Fruit fly (Drosophila melanogaster) whole organism, embryonic: Measurements from ENCODE around the gene dbe.

ENCODE experiments used
- Awh ChIP-seq: fragments of 200-800 bp; sonication (Bioruptor generic); IDR thresholded peaks from 2 replicates; pipeline ENCODE4, ENCODE4 v1.3.6; 2022; ENCODE audit warnings: missing biosample characterization, missing genetic modification characterization
- C15 ChIP-seq: fragments of 200-800 bp; sonication (Bioruptor generic); IDR thresholded peaks from 3 replicates; pipeline ENCODE4 v1.3.6; 2022; ENCODE audit warnings: missing biosample characterization, missing genetic modification characterization
- CG10209 ChIP-seq: fragments of 200-800 bp; sonication (Bioruptor generic); optimal IDR thresholded peaks from 3 replicates; lab custom pipeline; 2017; ENCODE audit warnings: missing biosample characterization, mild to moderate bottlenecking, missing genetic modification characterization, missing genetic modification reagents
- CG10979 ChIP-seq: fragments of 200-800 bp; sonication (Bioruptor generic); optimal IDR thresholded peaks from 2 replicates; lab custom pipeline; 2018; ENCODE audit warnings: missing biosample characterization, mild to moderate bottlenecking, missing genetic modification characterization, moderate library complexity
- CG13123 ChIP-seq: fragments of 200-800 bp; sonication (Bioruptor generic); optimal IDR thresholded peaks from 2 replicates; lab custom pipeline; 2016; ENCODE audit warnings: missing biosample characterization, missing genetic modification characterization
- CG13424 ChIP-seq: fragments of 200-800 bp; sonication (Bioruptor generic); optimal IDR thresholded peaks from 2 replicates; lab custom pipeline; 2019; ENCODE audit warnings: missing biosample characterization, mild to moderate bottlenecking, missing genetic modification characterization, moderate library complexity
- CG1603 ChIP-seq: fragments of 200-800 bp; sonication (Bioruptor generic); optimal IDR thresholded peaks from 2 replicates; lab custom pipeline; 2019; ENCODE audit warnings: missing biosample characterization, mild to moderate bottlenecking, missing genetic modification characterization, moderate library complexity
- CG17912 ChIP-seq: fragments of 200-800 bp; sonication (Bioruptor generic); optimal IDR thresholded peaks from 2 replicates; lab custom pipeline; 2018; ENCODE audit warnings: missing biosample characterization, mild to moderate bottlenecking, missing genetic modification characterization
- CG2120 ChIP-seq: fragments of 200-800 bp; sonication (Bioruptor generic); optimal IDR thresholded peaks from 3 replicates; lab custom pipeline; 2016; ENCODE audit warnings: missing biosample characterization, missing genetic modification characterization
- CG3995 ChIP-seq: fragments of 200-800 bp; sonication (Bioruptor generic); optimal IDR thresholded peaks from 3 replicates; lab custom pipeline; 2016; ENCODE audit warnings: missing biosample characterization, missing genetic modification characterization
- CG6689 ChIP-seq: fragments of 200-800 bp; sonication (Bioruptor generic); IDR thresholded peaks from 2 replicates; pipeline ENCODE4 v1.3.6; 2022; ENCODE audit warnings: missing biosample characterization, missing genetic modification characterization
- CG8290 ChIP-seq, 3 experiments: fragments of 200-800 bp; sonication (Bioruptor generic); optimal IDR thresholded peaks; 2 replicates each; lab custom pipeline; 2016 to 2019; ENCODE audit warnings: missing biosample characterization in 3 of 3, missing genetic modification characterization in 3 of 3, mild to moderate bottlenecking in 2 of 3, moderate library complexity in 1 of 3
- CG9609 ChIP-seq: fragments of 200-800 bp; sonication (Bioruptor generic); optimal IDR thresholded peaks from 3 replicates; lab custom pipeline; 2016; ENCODE audit warnings: missing biosample characterization, missing genetic modification characterization
- CG9727 ChIP-seq: fragments of 200-800 bp; sonication (Bioruptor generic); optimal IDR thresholded peaks from 3 replicates; lab custom pipeline; 2017; ENCODE audit warnings: missing biosample characterization, mild to moderate bottlenecking, missing genetic modification characterization
- D ChIP-seq, 2 experiments: fragments of 200-800 bp in 1 of 2; fragments of >200 bp in 1 of 2; sonication (Bioruptor generic) in 1 of 2; optimal IDR thresholded peaks; 2 replicates in 1 of 2; 3 replicates in 1 of 2; lab custom pipeline; 2017; ENCODE audit warnings: mild to moderate bottlenecking in 1 of 2, missing biosample characterization in 1 of 2, missing genetic modification characterization in 1 of 2, missing genetic modification reagents in 1 of 2
- Ets65A ChIP-seq: fragments of 200-800 bp; sonication (Bioruptor generic); peaks from one replicate; lab custom pipeline; 2016; ENCODE audit warnings: missing biosample characterization, missing genetic modification characterization
- Jarid2 ChIP-seq: fragments of 200-800 bp; sonication (Bioruptor generic); optimal IDR thresholded peaks from 3 replicates; lab custom pipeline; 2017; ENCODE audit warnings: mild to moderate bottlenecking, missing biosample characterization, missing genetic modification reagents, missing genetic modification characterization
- Med ChIP-seq: fragments of 200-800 bp; sonication (Bioruptor generic); peaks from one replicate; lab custom pipeline; 2016; ENCODE audit warnings: missing biosample characterization, missing genetic modification characterization, mild to moderate bottlenecking, inconsistent platforms, moderate library complexity
- Myb ChIP-seq: fragments of 200-800 bp; sonication (Bioruptor generic); optimal IDR thresholded peaks from 2 replicates; lab custom pipeline; 2016; ENCODE audit warnings: missing biosample characterization, missing genetic modification characterization
- Nf-YA ChIP-seq: fragments of 200-800 bp; sonication (Bioruptor generic); IDR thresholded peaks from 2 replicates; pipeline ENCODE4 v1.3.6; 2022; ENCODE audit warnings: missing biosample characterization, missing genetic modification characterization
- bab2 ChIP-seq: fragments of 200-800 bp; sonication (Bioruptor generic); optimal IDR thresholded peaks from 2 replicates; lab custom pipeline; 2016; ENCODE audit warnings: missing biosample characterization, missing genetic modification characterization
- br ChIP-seq: fragments of >200 bp; optimal IDR thresholded peaks from 2 replicates; lab custom pipeline; 2017
- cg ChIP-seq: fragments of 200-800 bp; sonication (Bioruptor generic); optimal IDR thresholded peaks from 3 replicates; lab custom pipeline; 2019; ENCODE audit warnings: missing biosample characterization, mild to moderate bottlenecking, missing genetic modification characterization, moderate library complexity
- ci ChIP-seq: fragments of 200-800 bp; sonication (Bioruptor generic); IDR thresholded peaks from 3 replicates; pipeline ENCODE4 v1.3.6; 2022; ENCODE audit warnings: missing biosample characterization, missing genetic modification characterization
- crc ChIP-seq: fragments of 200-800 bp; sonication (Bioruptor generic); optimal IDR thresholded peaks from 2 replicates; lab custom pipeline; 2016; ENCODE audit warnings: missing biosample characterization, missing genetic modification characterization
- exex ChIP-seq: fragments of 200-800 bp; sonication (Bioruptor generic); optimal IDR thresholded peaks from 4 replicates; lab custom pipeline; 2018; ENCODE audit warnings: missing biosample characterization, mild to moderate bottlenecking, missing genetic modification characterization, moderate library complexity
- gt ChIP-seq: fragments of 200-800 bp; sonication (Bioruptor generic); IDR thresholded peaks from 2 replicates; pipeline ENCODE4 v1.3.6; 2022; ENCODE audit warnings: missing biosample characterization, missing genetic modification characterization
- kah ChIP-seq: fragments of 200-800 bp; sonication (Bioruptor generic); optimal IDR thresholded peaks from 2 replicates; lab custom pipeline; 2018; ENCODE audit warnings: missing biosample characterization, mild to moderate bottlenecking, missing genetic modification characterization
- klu ChIP-seq: fragments of 200-800 bp; sonication (Bioruptor generic); IDR thresholded peaks from 2 replicates; pipeline ENCODE4 v1.3.6; 2022; ENCODE audit warnings: missing biosample characterization, missing genetic modification characterization
- mirr ChIP-seq: fragments of 200-800 bp; sonication (Bioruptor generic); optimal IDR thresholded peaks from 3 replicates; lab custom pipeline; 2018; ENCODE audit warnings: missing biosample characterization, mild to moderate bottlenecking, missing genetic modification characterization
- mld ChIP-seq: fragments of 200-800 bp; sonication (Bioruptor generic); IDR thresholded peaks from 3 replicates; pipeline ENCODE4 v1.3.6; 2022; ENCODE audit warnings: missing biosample characterization, missing genetic modification characterization; ENCODE audit not compliant: partially characterized antibody
- pho ChIP-seq: fragments of 200-800 bp; sonication (Bioruptor generic); optimal IDR thresholded peaks from 2 replicates; lab custom pipeline; 2016; ENCODE audit warnings: missing biosample characterization, missing genetic modification characterization
- phol ChIP-seq: fragments of 200-800 bp; sonication (Bioruptor generic); optimal IDR thresholded peaks from 3 replicates; lab custom pipeline; 2018; ENCODE audit warnings: missing biosample characterization, mild to moderate bottlenecking, missing genetic modification characterization, moderate library complexity
- prd ChIP-seq, 3 experiments: fragments of >200 bp in 2 of 3; fragments of 200-800 bp in 1 of 3; sonication (Bioruptor generic) in 1 of 3; optimal IDR thresholded peaks in 2 of 3; IDR thresholded peaks in 1 of 3; 2 replicates in 2 of 3; 3 replicates in 1 of 3; pipeline versions ENCODE4 v1.3.6 to Lab custom; 2017 to 2022; ENCODE audit warnings: missing biosample characterization in 1 of 3, missing genetic modification characterization in 1 of 3
- ro ChIP-seq: fragments of 200-800 bp; sonication (Bioruptor generic); IDR thresholded peaks from 2 replicates; pipeline ENCODE4 v1.3.6; 2022; ENCODE audit warnings: missing biosample characterization, missing genetic modification characterization
- row ChIP-seq: fragments of 200-800 bp; sonication (Bioruptor generic); IDR thresholded peaks from 3 replicates; pipeline ENCODE4 v1.3.6; 2022; ENCODE audit warnings: missing biosample characterization, missing genetic modification characterization
- sisA ChIP-seq: fragments of 200-800 bp; sonication (Bioruptor generic); IDR thresholded peaks from 2 replicates; pipeline ENCODE4 v1.3.6; 2022; ENCODE audit warnings: missing biosample characterization, missing genetic modification characterization
- ssp ChIP-seq: fragments of 200-800 bp; sonication (Bioruptor generic); IDR thresholded peaks from 2 replicates; pipeline ENCODE4 v1.3.6; 2022; ENCODE audit warnings: missing biosample characterization, missing genetic modification characterization
- tgo ChIP-seq: fragments of 200-800 bp; sonication (Bioruptor generic); IDR thresholded peaks from 3 replicates; pipeline ENCODE4 v1.3.6; 2022; ENCODE audit warnings: missing biosample characterization, missing genetic modification characterization

Gene dbe

DNA sequence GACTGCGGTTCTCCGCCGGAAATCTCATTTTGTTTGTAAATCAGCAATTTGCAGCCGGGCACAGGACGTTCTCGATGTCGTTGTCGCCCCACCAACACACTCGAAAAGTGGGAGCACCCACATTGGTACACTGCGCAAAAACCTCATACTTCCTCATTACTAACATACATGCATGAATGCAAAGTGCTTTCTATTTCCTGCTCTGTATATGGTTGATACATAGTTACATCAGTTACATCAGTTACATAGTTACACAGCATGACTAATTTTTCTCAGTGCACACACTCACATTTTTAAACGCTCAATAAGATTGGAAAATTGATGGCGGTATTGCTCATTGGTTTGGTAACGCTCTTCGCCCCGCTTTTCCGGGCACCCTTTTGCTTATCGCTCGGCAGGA lies 27.5 kb upstream of the dbe start (continued):
- TF ChIP-seq phol (tag; lab: Kevin White, UChicago), result peak; percentile 11
- peak; percentile 42 for TF ChIP-seq CG2120
- TF ChIP-seq tgo (GFP tag; lab: Robert Waterston, UW), result peak; percentile 26; the same call in 1 of the 3 replicates
- TF ChIP-seq kah (GFP tag; lab: Kevin White, UChicago), result no peak
- 0 out of 3 replicates have a peak, but pooled peaks have one; percentile 43 for TF ChIP-seq ci (GFP tag; lab: Robert Waterston, UW)
- peak; percentile 49 for TF ChIP-seq row (GFP tag; lab: Robert Waterston, UW)
- TF ChIP-seq CG17912 (GFP tag; lab: Kevin White, UChicago), result no peak

DNA sequence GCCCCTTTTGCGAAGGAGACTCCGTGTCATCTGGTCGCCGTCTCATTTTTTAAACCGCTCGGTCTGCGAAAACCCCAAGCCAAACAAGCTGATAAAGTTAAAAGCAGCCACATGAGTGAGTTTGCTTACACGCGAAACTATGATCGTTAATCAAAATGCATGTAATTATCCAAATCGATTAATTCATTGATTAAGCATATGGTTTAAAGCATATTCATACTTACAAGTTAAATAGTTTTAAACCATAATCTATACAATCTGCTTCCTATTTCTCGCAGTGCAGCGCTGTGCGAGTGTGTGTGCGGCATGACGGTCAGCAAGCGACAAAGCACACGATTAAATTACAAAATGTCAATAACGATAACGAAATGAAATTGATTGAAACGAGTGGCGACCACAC lies 25.8 kb upstream of the dbe start:
- TF ChIP-seq Myb (GFP tag; lab: Kevin White, UChicago) (no peak), Nf-YA (GFP tag; lab: Robert Waterston, UW) (no peak), prd (optimal IDR thresholded peaks at IDR 0.05; lab: Kevin White, UChicago) (no peak), prd (GFP tag; IDR thresholded peaks at IDR 0.05; lab: Robert Waterston, UW) (0 out of 3 replicates have a peak, but pooled peaks have one; percentile 20), CG10979 (tag; lab: Kevin White, UChicago) (no peak), CG1603 (tag; lab: Kevin White, UChicago) (peak; percentile 23), Ets65A (GFP tag; lab: Kevin White, UChicago) (peak; percentile 82), CG9727 (no peak), Awh (GFP tag; lab: Robert Waterston, UW) (no peak), C15 (GFP tag; lab: Robert Waterston, UW) (no peak), Jarid2 (GFP tag; lab: Kevin White, UChicago) (no peak), D (optimal IDR thresholded peaks at IDR 0.05; lab: Kevin White, UChicago) (no peak), D (GFP tag; optimal IDR thresholded peaks at IDR 0.05; lab: Kevin White, UChicago) (no peak), klu (GFP tag; lab: Robert Waterston, UW) (no peak), ro (GFP tag; lab: Robert Waterston, UW) (no peak), CG13424 (tag; lab: Kevin White, UChicago) (no peak), bab2 (GFP tag; lab: Kevin White, UChicago) (no peak), mirr (GFP tag; lab: Kevin White, UChicago) (no peak), CG13123 (GFP tag; lab: Kevin White, UChicago) (no peak), br (no peak), mld (GFP tag; lab: Robert Waterston, UW) (no peak), CG6689 (GFP tag; lab: Robert Waterston, UW) (no peak), sisA (peak; percentile 46), exex (tag; lab: Kevin White, UChicago) (no peak), CG9609 (GFP tag; lab: Kevin White, UChicago) (no peak), crc (GFP tag; lab: Kevin White, UChicago) (no peak), ssp (GFP tag; lab: Robert Waterston, UW) (no peak), pho (GFP tag; lab: Kevin White, UChicago) (no peak), gt (GFP tag; lab: Robert Waterston, UW) (no peak), CG3995 (GFP tag; lab: Kevin White, UChicago) (no peak), Med (GFP tag; lab: Kevin White, UChicago) (peak; percentile 68), CG10209 (no peak), cg (GFP tag; lab: Kevin White, UChicago) (no peak), CG8290 (GFP tag; optimal IDR thresholded peaks at IDR 0.05; lab: Kevin White, UChicago) (no peak), CG8290 (tag; optimal IDR thresholded peaks at IDR 0.05; lab: Kevin White, UChicago) (peak in 1 of 2 experiments; percentile 7)
- TF ChIP-seq, all 482 proteins: peak for 6
